Worm (Caenorhabditis elegans) whole organism, midembryonic: ENCODE data around the gene srj-23.

Source experiments
- cog-1 ChIP-seq: sonication (generic microtip); optimal IDR thresholded peaks from 2 replicates; lab custom pipeline; 2016; ENCODE audit warnings: missing genetic modification characterization, missing compliant biosample characterization
- med-1 ChIP-seq: sonication (generic microtip); optimal IDR thresholded peaks from 2 replicates; lab custom pipeline; 2017; ENCODE audit warnings: missing genetic modification characterization, mild to moderate bottlenecking, missing compliant biosample characterization, antibody characterized with exemption, missing genetic modification reagents; ENCODE audit not compliant: insufficient read depth

ce11 chrV:1464543-1465040 lies 13.2 kb downstream of the srj-23 start, which contains the start of the genes fpn-1.2 and pqn-54:
- TF ChIP-seq cog-1 (no peak), med-1 (GFP tag; lab: Kevin White, UChicago) (no peak)
